Worm (Caenorhabditis elegans): Measurements from ENCODE around the gene nol-6.

ce11 chrII:1476016-1476415, 38.7 kb upstream of the nol-6 start:
- no peak for TF ChIP-seq nhr-10 (tag; optimal IDR thresholded peaks at IDR 0.05)
- no peak for TF ChIP-seq snpc-4 (tag; optimal IDR thresholded peaks at IDR 0.05)
- no peak for TF ChIP-seq ztf-11 (tag; optimal IDR thresholded peaks at IDR 0.05)
- no peak for TF ChIP-seq skn-1 (tag; optimal IDR thresholded peaks at IDR 0.05)
- no peak for TF ChIP-seq unc-62 (GFP tag; optimal IDR thresholded peaks at IDR 0.05)
- no peak for TF ChIP-seq lin-39 (tag; optimal IDR thresholded peaks at IDR 0.05)
- TF ChIP-seq nhr-12 (tag; optimal IDR thresholded peaks at IDR 0.05), result no peak
- TF ChIP-seq lin-11 (tag; optimal IDR thresholded peaks at IDR 0.05), result no peak
- no peak for TF ChIP-seq ama-1 (optimal IDR thresholded peaks at IDR 0.05)
- no peak for TF ChIP-seq ZK546.5 (tag; optimal IDR thresholded peaks at IDR 0.05)
- no peak for TF ChIP-seq nhr-77 (tag; optimal IDR thresholded peaks at IDR 0.05)
- TF ChIP-seq aly-2 (tag; optimal IDR thresholded peaks at IDR 0.05), result no peak
- no peak for TF ChIP-seq fos-1 (tag; optimal IDR thresholded peaks at IDR 0.05)
- TF ChIP-seq mab-5 (tag; optimal IDR thresholded peaks at IDR 0.05), result no peak

All from whole organism, L2 larva.